Worm (Caenorhabditis elegans) whole organism, young adult: Measurements from ENCODE around the gene spp-1.
A peak's percentile ranks its signal among the peaks of the same experiment; 100 is the strongest.
"Not testable (repeated sequence)": the region's sequence is repeated elsewhere in the genome, so short reads cannot be mapped to it uniquely, and the experiment has no call there.

ENCODE experiments used
- B0261.1 ChIP-seq: sonication (generic microtip); optimal IDR thresholded peaks from 2 replicates; lab custom pipeline; 2016; ENCODE audit warnings: mild to moderate bottlenecking, missing genetic modification characterization, moderate library complexity, missing compliant biosample characterization
- B0336.3 ChIP-seq: fragments of 200-800 bp; sonication (Bioruptor generic); IDR thresholded peaks from 2 replicates; pipeline ENCODE4 v1.3.6; 2022; ENCODE audit warnings: missing genetic modification characterization, missing compliant biosample characterization
- C17E4.6 ChIP-seq: fragments of 200-800 bp; sonication (Bioruptor generic); IDR thresholded peaks from 2 replicates; pipeline ENCODE4 v1.3.6; 2022; ENCODE audit warnings: missing genetic modification reagents, missing genetic modification characterization, missing compliant biosample characterization
- F23B12.7 ChIP-seq: sonication (generic microtip); optimal IDR thresholded peaks from 2 replicates; lab custom pipeline; 2017; ENCODE audit warnings: missing genetic modification characterization, mild to moderate bottlenecking, missing compliant biosample characterization, antibody characterized with exemption, moderate library complexity; ENCODE audit not compliant: insufficient read depth
- F49E8.2 ChIP-seq: sonication (generic microtip); optimal IDR thresholded peaks from 3 replicates; lab custom pipeline; 2017; ENCODE audit warnings: missing genetic modification characterization, mild to moderate bottlenecking, missing compliant biosample characterization, antibody characterized with exemption, moderate library complexity; ENCODE audit not compliant: insufficient read depth
- K12H6.12 ChIP-seq: fragments of 200-800 bp; sonication (Bioruptor generic); optimal IDR thresholded peaks from 2 replicates; lab custom pipeline; 2018; ENCODE audit warnings: mild to moderate bottlenecking, missing genetic modification characterization, missing compliant biosample characterization
- T26A5.8 ChIP-seq: sonication (generic microtip); optimal IDR thresholded peaks from 2 replicates; lab custom pipeline; 2016; ENCODE audit warnings: missing genetic modification characterization, missing compliant biosample characterization
- Y56A3A.18 ChIP-seq: fragments of 200-800 bp; sonication (Bioruptor generic); IDR thresholded peaks from 2 replicates; pipeline ENCODE4 v1.3.6; 2022; ENCODE audit warnings: missing genetic modification reagents, missing genetic modification characterization, missing compliant biosample characterization
- Y67H2A.10 ChIP-seq: fragments of 200-800 bp; sonication (Bioruptor generic); conservative IDR thresholded peaks from 2 replicates; pipeline ENCODE4 v1.3.6; 2022; ENCODE audit warnings: missing genetic modification reagents, missing genetic modification characterization, missing compliant biosample characterization
- ama-1 ChIP-seq, 3 experiments: fragments of 150-350 bp in 1 of 3; sonication (generic microtip) in 2 of 3; optimal IDR thresholded peaks; 2 replicates each; lab custom pipeline; 2014 to 2018; ENCODE audit warnings: missing biosample characterization in 2 of 3, missing genetic modification characterization in 2 of 3, missing genetic modification reagents in 2 of 3
- athp-1 ChIP-seq: sonication (generic microtip); optimal IDR thresholded peaks from 2 replicates; lab custom pipeline; 2017; ENCODE audit warnings: mild to moderate bottlenecking, missing genetic modification characterization, missing compliant biosample characterization
- attf-5 ChIP-seq: fragments of 200-800 bp; sonication (Bioruptor generic); optimal IDR thresholded peaks from 2 replicates; lab custom pipeline; 2018; ENCODE audit warnings: mild to moderate bottlenecking, missing genetic modification characterization, missing compliant biosample characterization
- bed-1 ChIP-seq: fragments of 200-800 bp; sonication (Bioruptor generic); IDR thresholded peaks from 2 replicates; pipeline ENCODE4 v1.3.6; 2022; ENCODE audit warnings: missing genetic modification reagents, missing genetic modification characterization, missing compliant biosample characterization
- bed-2 ChIP-seq: fragments of 200-800 bp; sonication (Bioruptor generic); IDR thresholded peaks from 2 replicates; pipeline ENCODE4 v1.3.6; 2022; ENCODE audit warnings: missing genetic modification reagents, missing genetic modification characterization, missing compliant biosample characterization
- cebp-1 ChIP-seq, 2 experiments: fragments of 200-800 bp in 1 of 2; sonication (Bioruptor generic) in 1 of 2; sonication (generic microtip) in 1 of 2; IDR thresholded peaks in 1 of 2; optimal IDR thresholded peaks in 1 of 2; 2 replicates each; pipeline versions ENCODE4 v1.3.6 to Lab custom; 2017 to 2022; ENCODE audit warnings: missing compliant biosample characterization in 2 of 2, missing genetic modification characterization in 2 of 2, mild to moderate bottlenecking in 1 of 2, missing genetic modification reagents in 1 of 2, moderate library complexity in 1 of 2
- ceh-100 ChIP-seq: fragments of 200-800 bp; sonication (Bioruptor generic); IDR thresholded peaks from 2 replicates; pipeline ENCODE4 v1.3.6; 2022; ENCODE audit warnings: missing genetic modification reagents, missing genetic modification characterization, missing compliant biosample characterization
- ceh-79 ChIP-seq: sonication (generic microtip); optimal IDR thresholded peaks from 2 replicates; lab custom pipeline; 2017; ENCODE audit warnings: mild to moderate bottlenecking, missing genetic modification characterization, missing compliant biosample characterization
- ceh-91 ChIP-seq: fragments of 200-800 bp; sonication (Bioruptor generic); IDR thresholded peaks from 2 replicates; pipeline ENCODE4 v1.3.6; 2022; ENCODE audit warnings: missing genetic modification reagents, missing genetic modification characterization, missing compliant biosample characterization
- dox-1 ChIP-seq: fragments of 200-800 bp; sonication (Bioruptor generic); IDR thresholded peaks from 2 replicates; pipeline ENCODE4 v1.3.6; 2022; ENCODE audit warnings: missing genetic modification reagents, missing genetic modification characterization, missing compliant biosample characterization
- gei-17 ChIP-seq: fragments of 200-800 bp; sonication (Bioruptor generic); optimal IDR thresholded peaks from 2 replicates; lab custom pipeline; 2018; ENCODE audit warnings: mild to moderate bottlenecking, missing genetic modification characterization, missing compliant biosample characterization
- hlh-12 ChIP-seq: sonication (generic microtip); optimal IDR thresholded peaks from 2 replicates; lab custom pipeline; 2016; ENCODE audit warnings: missing genetic modification characterization, missing compliant biosample characterization
- hmg-1.2 ChIP-seq: fragments of 200-800 bp; sonication (Bioruptor generic); IDR thresholded peaks from 2 replicates; pipeline ENCODE4 v1.3.6; 2022; ENCODE audit warnings: missing genetic modification reagents, missing genetic modification characterization, missing compliant biosample characterization
- hsf-1 ChIP-seq: fragments of 200-800 bp; sonication (Bioruptor generic); IDR thresholded peaks from 2 replicates; pipeline ENCODE4 v1.3.6; 2022; ENCODE audit warnings: missing genetic modification reagents, missing genetic modification characterization, missing compliant biosample characterization
- lag-1 ChIP-seq: fragments of 200-800 bp; sonication (Bioruptor generic); IDR thresholded peaks from 2 replicates; pipeline ENCODE4 v1.3.6; 2022; ENCODE audit warnings: missing genetic modification reagents, missing genetic modification characterization, missing compliant biosample characterization
- let-607 ChIP-seq, 2 experiments: fragments of 200-800 bp in 1 of 2; sonication (Bioruptor generic) in 1 of 2; sonication (generic microtip) in 1 of 2; optimal IDR thresholded peaks; 2 replicates each; lab custom pipeline; 2016 to 2018; ENCODE audit warnings: mild to moderate bottlenecking in 2 of 2, missing compliant biosample characterization in 2 of 2, missing genetic modification characterization in 2 of 2, moderate library complexity in 2 of 2, missing genotype in 1 of 2
- lin-26 ChIP-seq: fragments of 200-800 bp; sonication (Bioruptor generic); IDR thresholded peaks from 2 replicates; pipeline ENCODE4 v1.3.6; 2022; ENCODE audit warnings: missing genetic modification reagents, missing genetic modification characterization, missing compliant biosample characterization
- lin-40 ChIP-seq: sonication (generic microtip); optimal IDR thresholded peaks from 2 replicates; lab custom pipeline; 2016; ENCODE audit warnings: missing genetic modification characterization, mild to moderate bottlenecking, missing compliant biosample characterization, missing genotype, missing genetic modification reagents
- lin-54 ChIP-seq: fragments of 200-800 bp; sonication (Bioruptor generic); optimal IDR thresholded peaks from 2 replicates; lab custom pipeline; 2018; ENCODE audit warnings: mild to moderate bottlenecking, missing genetic modification characterization, missing compliant biosample characterization
- lsl-1 ChIP-seq: fragments of 200-800 bp; sonication (Bioruptor generic); optimal IDR thresholded peaks from 2 replicates; lab custom pipeline; 2018; ENCODE audit warnings: mild to moderate bottlenecking, missing genetic modification characterization, moderate library complexity, missing compliant biosample characterization
- mcd-1 ChIP-seq: fragments of 200-800 bp; sonication (Bioruptor generic); IDR thresholded peaks from 2 replicates; pipeline ENCODE4 v1.3.6; 2022; ENCODE audit warnings: missing genetic modification reagents, missing genetic modification characterization, missing compliant biosample characterization
- nfya-2 ChIP-seq: fragments of 200-800 bp; sonication (Bioruptor generic); IDR thresholded peaks from 2 replicates; pipeline ENCODE4 v1.3.6; 2022; ENCODE audit warnings: missing genetic modification reagents, missing genetic modification characterization, missing compliant biosample characterization
- nfyb-1 ChIP-seq: fragments of 200-800 bp; sonication (Bioruptor generic); IDR thresholded peaks from 2 replicates; pipeline ENCODE4 v1.3.6; 2022; ENCODE audit warnings: missing genetic modification reagents, missing genetic modification characterization, missing compliant biosample characterization
- nhr-80 ChIP-seq: sonication (generic microtip); optimal IDR thresholded peaks from 2 replicates; lab custom pipeline; 2016; ENCODE audit warnings: missing genetic modification characterization, missing compliant biosample characterization
- nhr-90 ChIP-seq: sonication (generic microtip); optimal IDR thresholded peaks from 2 replicates; lab custom pipeline; 2016; ENCODE audit warnings: missing genotype, mild to moderate bottlenecking, missing genetic modification characterization, missing compliant biosample characterization
- pbrm-1 ChIP-seq: fragments of 200-800 bp; sonication (Bioruptor generic); IDR thresholded peaks from 2 replicates; pipeline ENCODE4 v1.3.6; 2022; ENCODE audit warnings: missing genetic modification reagents, missing genetic modification characterization, missing compliant biosample characterization
- rec-8 ChIP-seq, 2 experiments: sonication (generic microtip); optimal IDR thresholded peaks; 2 replicates each; lab custom pipeline; 2016; ENCODE audit warnings: mild to moderate bottlenecking in 2 of 2, missing genetic modification characterization in 2 of 2, missing genetic modification reagents in 2 of 2, missing genotype in 2 of 2, missing biosample characterization in 1 of 2, missing compliant biosample characterization in 1 of 2, moderate library complexity in 1 of 2
- rpc-1 ChIP-seq, 2 experiments: fragments of 150-350 bp in 1 of 2; sonication (generic microtip) in 1 of 2; optimal IDR thresholded peaks; 2 replicates each; lab custom pipeline; 2014 to 2018; ENCODE audit warnings: missing biosample characterization in 1 of 2, missing genetic modification characterization in 1 of 2, missing genetic modification reagents in 1 of 2, missing genotype in 1 of 2
- sdz-38 ChIP-seq: sonication (generic microtip); optimal IDR thresholded peaks from 2 replicates; lab custom pipeline; 2016; ENCODE audit warnings: missing genotype, missing genetic modification characterization, missing compliant biosample characterization
- sea-2 ChIP-seq: fragments of 200-800 bp; sonication (Bioruptor generic); IDR thresholded peaks from 2 replicates; pipeline ENCODE4 v1.3.6; 2022; ENCODE audit warnings: missing genetic modification characterization, missing compliant biosample characterization
- snpc-1.3 ChIP-seq: sonication (generic microtip); optimal IDR thresholded peaks from 2 replicates; lab custom pipeline; 2017; ENCODE audit warnings: missing genetic modification characterization, mild to moderate bottlenecking, missing compliant biosample characterization, antibody characterized with exemption, moderate library complexity, missing genotype, missing genetic modification reagents; ENCODE audit not compliant: insufficient read depth
- snpc-4 ChIP-seq, 5 experiments: fragments of 150-350 bp in 1 of 5; sonication (generic microtip) in 4 of 5; optimal IDR thresholded peaks; 2 replicates each; lab custom pipeline; 2014 to 2018; ENCODE audit warnings: missing genetic modification characterization in 5 of 5, missing biosample characterization in 3 of 5, antibody characterized with exemption in 2 of 5, mild to moderate bottlenecking in 2 of 5, missing compliant biosample characterization in 2 of 5, missing genotype in 2 of 5, moderate library complexity in 2 of 5, missing genetic modification reagents in 1 of 5
- tbp1 ChIP-seq: fragments of 200-800 bp; sonication (Bioruptor generic); optimal IDR thresholded peaks from 2 replicates; lab custom pipeline; 2018; ENCODE audit warnings: mild to moderate bottlenecking, missing genetic modification characterization, missing compliant biosample characterization
- ztf-28 ChIP-seq: fragments of 200-800 bp; sonication (Bioruptor generic); IDR thresholded peaks from 2 replicates; pipeline ENCODE4 v1.3.6; 2022; ENCODE audit warnings: missing genetic modification reagents, missing genetic modification characterization, missing compliant biosample characterization
- ztf-3 ChIP-seq: fragments of 200-800 bp; sonication (Bioruptor generic); optimal IDR thresholded peaks from 2 replicates; lab custom pipeline; 2018; ENCODE audit warnings: mild to moderate bottlenecking, missing genetic modification characterization, missing compliant biosample characterization

The spp-1 gene

ce11 chrIII:10320228-10320705 lies 35.2 kb downstream of the spp-1 start (continued):
- peak; percentile 67 for TF ChIP-seq hsf-1 (GFP tag; lab: Robert Waterston, UW)
- TF ChIP-seq snpc-4 (GFP tag; optimal IDR thresholded peaks at IDR 0.05; lab: Kevin White, UChicago): not testable (repeated sequence)
- TF ChIP-seq snpc-4 (tag; optimal IDR thresholded peaks at IDR 0.05; lab: Kevin White, UChicago): peak in 1 of 4 experiments; percentile 15
- 0 out of 2 replicates have a peak, but pooled peaks have one; percentile 9 for TF ChIP-seq B0336.3 (GFP tag; lab: Robert Waterston, UW)
- TF ChIP-seq nfyb-1: peak; percentile 50; the same call in 1 of the 2 replicates
- TF ChIP-seq ceh-100 (GFP tag; lab: Robert Waterston, UW): peak; percentile 88
- TF ChIP-seq lin-26: 0 out of 2 replicates have a peak, but pooled peaks have one; percentile 25
- peak; percentile 75 for TF ChIP-seq ceh-91
- TF ChIP-seq mcd-1: peak; percentile 76

ce11 chrIII:10318755-10319154 lies 36.7 kb downstream of the spp-1 start, which contains the start of gene unc-69:
TSS of gene unc-69 (plus strand) at chrIII:10318939.
- no peak for TF ChIP-seq nfya-2 (GFP tag; lab: Robert Waterston, UW)
- no peak for TF ChIP-seq lin-40 (tag; lab: Kevin White, UChicago)
- TF ChIP-seq ztf-3 (GFP tag; lab: Kevin White, UChicago): no peak
- no peak for TF ChIP-seq ceh-100 (GFP tag; lab: Robert Waterston, UW)
- TF ChIP-seq lin-54: peak; percentile 28
- no peak for TF ChIP-seq Y67H2A.10 (GFP tag; lab: Robert Waterston, UW)
- no peak for TF ChIP-seq snpc-1.3
- no peak for TF ChIP-seq hlh-12
- no peak for TF ChIP-seq tbp1 (GFP tag; lab: Kevin White, UChicago)
- no peak for TF ChIP-seq nhr-90 (tag; lab: Kevin White, UChicago)
- TF ChIP-seq bed-2 (GFP tag; lab: Robert Waterston, UW): no peak
- TF ChIP-seq hmg-1.2 (GFP tag; lab: Robert Waterston, UW): peak; percentile 95
- TF ChIP-seq lag-1 (GFP tag; lab: Robert Waterston, UW): no peak
- TF ChIP-seq rec-8 (tag; optimal IDR thresholded peaks at IDR 0.05; lab: Kevin White, UChicago): no peak
- TF ChIP-seq K12H6.12: no peak
- no peak for TF ChIP-seq sea-2 (GFP tag; lab: Robert Waterston, UW)
- TF ChIP-seq T26A5.8 (tag; lab: Kevin White, UChicago): no peak
- TF ChIP-seq sdz-38: no peak
- TF ChIP-seq nhr-80: no peak
- TF ChIP-seq ama-1 (optimal IDR thresholded peaks at IDR 0.05; lab: Kevin White, UChicago): no peak
- no peak for TF ChIP-seq ama-1 (GFP tag; optimal IDR thresholded peaks at IDR 0.05; lab: Kevin White, UChicago)
- TF ChIP-seq Y56A3A.18: no peak
- TF ChIP-seq lsl-1 (GFP tag; lab: Kevin White, UChicago): peak; percentile 52
- TF ChIP-seq ceh-79: no peak
- no peak for TF ChIP-seq C17E4.6 (GFP tag; lab: Robert Waterston, UW)
- TF ChIP-seq B0261.1 (tag; lab: Kevin White, UChicago): no peak
- no peak for TF ChIP-seq F49E8.2 (tag; lab: Kevin White, UChicago)
- peak; percentile 43 for TF ChIP-seq F23B12.7 (tag; lab: Kevin White, UChicago)
- TF ChIP-seq let-607 (tag; optimal IDR thresholded peaks at IDR 0.05; lab: Kevin White, UChicago): peak; percentile 12 to 48
- no peak for TF ChIP-seq snpc-4 (GFP tag; optimal IDR thresholded peaks at IDR 0.05; lab: Kevin White, UChicago)
- peak in 3 of 4 experiments; percentile 6 to 28 (median 7) for TF ChIP-seq snpc-4 (tag; optimal IDR thresholded peaks at IDR 0.05; lab: Kevin White, UChicago)
- no peak for TF ChIP-seq cebp-1 (GFP tag; IDR thresholded peaks at IDR 0.05; lab: Robert Waterston, UW)
- peak; percentile 42 for TF ChIP-seq cebp-1 (tag; optimal IDR thresholded peaks at IDR 0.05; lab: Kevin White, UChicago)
- no peak for TF ChIP-seq ztf-28 (GFP tag; lab: Robert Waterston, UW)
- TF ChIP-seq athp-1 (tag; lab: Kevin White, UChicago): no peak
- no peak for TF ChIP-seq gei-17 (GFP tag; lab: Kevin White, UChicago)
- TF ChIP-seq dox-1: 0 out of 2 replicates have a peak, but pooled peaks have one; percentile 24
- peak; percentile 30 for TF ChIP-seq attf-5 (GFP tag; lab: Kevin White, UChicago)
- no peak for TF ChIP-seq bed-1 (GFP tag; lab: Robert Waterston, UW)
- TF ChIP-seq rpc-1 (optimal IDR thresholded peaks at IDR 0.05; lab: Kevin White, UChicago): no peak
- TF ChIP-seq rpc-1 (tag; optimal IDR thresholded peaks at IDR 0.05; lab: Kevin White, UChicago): no peak
- TF ChIP-seq pbrm-1 (GFP tag; lab: Robert Waterston, UW): no peak
